Worm (Caenorhabditis elegans): Measurements from ENCODE around the gene F42G4.7.

DNA sequence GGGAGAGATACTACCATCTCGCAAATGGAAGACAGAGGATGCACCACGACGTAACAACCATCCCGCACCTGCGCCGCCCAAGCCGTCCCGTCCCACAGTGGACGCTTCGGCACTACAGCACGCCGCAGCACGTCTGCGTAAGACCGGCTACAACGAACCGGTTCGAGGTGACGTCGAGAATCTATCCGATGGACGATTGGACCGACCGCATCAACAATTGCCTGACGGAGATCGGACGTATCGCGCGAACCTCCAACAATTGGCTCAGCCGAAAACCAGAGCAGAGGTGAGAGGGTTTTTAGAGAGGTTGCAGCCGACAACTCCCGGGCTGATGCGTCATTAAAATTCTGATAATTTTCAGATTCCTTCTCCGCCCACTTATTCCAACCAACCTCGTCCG lies 12.1 kb upstream of the F42G4.7 start:
- TF ChIP-seq nhr-28 (tag; optimal IDR thresholded peaks at IDR 0.05) (no peak), unc-62 (GFP tag; optimal IDR thresholded peaks at IDR 0.05) (no peak), ztf-11 (tag; optimal IDR thresholded peaks at IDR 0.05) (no peak), pha-4 (tag; optimal IDR thresholded peaks at IDR 0.05) (no peak), elt-3 (tag; optimal IDR thresholded peaks at IDR 0.05) (no peak), lin-13 (tag; optimal IDR thresholded peaks at IDR 0.05) (no peak), nhr-237 (tag; optimal IDR thresholded peaks at IDR 0.05) (no peak), mep-1 (tag; optimal IDR thresholded peaks at IDR 0.05) (no peak), mab-5 (tag; optimal IDR thresholded peaks at IDR 0.05) (no peak), sem-2 (GFP tag; optimal IDR thresholded peaks at IDR 0.05) (no peak), nhr-12 (tag; optimal IDR thresholded peaks at IDR 0.05) (no peak), ceh-83 (GFP tag; optimal IDR thresholded peaks at IDR 0.05) (no peak), ceh-43 (GFP tag; optimal IDR thresholded peaks at IDR 0.05) (no peak)

Measured in whole organism, mixed stage, embryonic.